Worm (Caenorhabditis elegans) whole organism, late embryonic: Measurements from ENCODE around the gene nape-2.

Experiments used
- C08G9.2 ChIP-seq: sonication (generic microtip); optimal IDR thresholded peaks from 2 replicates; lab custom pipeline; 2016; ENCODE audit warnings: mild to moderate bottlenecking, missing genetic modification characterization, moderate library complexity, missing compliant biosample characterization
- C38D4.7 ChIP-seq: fragments of 200-800 bp; sonication (Bioruptor generic); optimal IDR thresholded peaks from 2 replicates; lab custom pipeline; 2018; ENCODE audit warnings: mild to moderate bottlenecking, missing genetic modification characterization, moderate library complexity, missing compliant biosample characterization
- F13H6.1 ChIP-seq: sonication (generic microtip); optimal IDR thresholded peaks from 2 replicates; lab custom pipeline; 2016; ENCODE audit warnings: missing genetic modification characterization, missing compliant biosample characterization
- K02D7.2 ChIP-seq: sonication (generic microtip); optimal IDR thresholded peaks from 2 replicates; lab custom pipeline; 2017; ENCODE audit warnings: mild to moderate bottlenecking, missing genetic modification characterization, missing compliant biosample characterization
- T23F11.4 ChIP-seq: fragments of 200-800 bp; sonication (Bioruptor generic); optimal IDR thresholded peaks from 2 replicates; lab custom pipeline; 2018; ENCODE audit warnings: mild to moderate bottlenecking, missing genetic modification characterization, missing compliant biosample characterization
- Y22D7AL.16 ChIP-seq: sonication (generic microtip); optimal IDR thresholded peaks from 2 replicates; lab custom pipeline; 2016; ENCODE audit warnings: missing genetic modification characterization, missing compliant biosample characterization
- ahr-1 ChIP-seq: sonication (generic microtip); optimal IDR thresholded peaks from 2 replicates; lab custom pipeline; 2016; ENCODE audit warnings: missing genetic modification characterization, missing compliant biosample characterization
- ama-1 ChIP-seq: fragments of 150-350 bp; optimal IDR thresholded peaks from 2 replicates; lab custom pipeline; 2014
- ceh-18 ChIP-seq: sonication (generic microtip); optimal IDR thresholded peaks from 2 replicates; lab custom pipeline; 2016; ENCODE audit warnings: missing genetic modification characterization, missing compliant biosample characterization
- ceh-19 ChIP-seq: fragments of 200-800 bp; sonication (Bioruptor generic); optimal IDR thresholded peaks from 2 replicates; lab custom pipeline; 2018; ENCODE audit warnings: mild to moderate bottlenecking, missing genetic modification characterization, missing compliant biosample characterization
- ceh-2 ChIP-seq: sonication (generic microtip); optimal IDR thresholded peaks from 2 replicates; lab custom pipeline; 2016; ENCODE audit warnings: missing genotype, missing genetic modification characterization, missing compliant biosample characterization
- ceh-22 ChIP-seq: sonication (generic microtip); optimal IDR thresholded peaks from 2 replicates; lab custom pipeline; 2017; ENCODE audit warnings: missing biosample characterization, missing genetic modification characterization
- ceh-24 ChIP-seq: sonication (generic microtip); optimal IDR thresholded peaks from 2 replicates; lab custom pipeline; 2016; ENCODE audit warnings: mild to moderate bottlenecking, missing genetic modification characterization, missing compliant biosample characterization
- ceh-31 ChIP-seq: sonication (generic microtip); optimal IDR thresholded peaks from 2 replicates; lab custom pipeline; 2016; ENCODE audit warnings: missing genetic modification characterization, missing compliant biosample characterization
- ceh-34 ChIP-seq: sonication (generic microtip); optimal IDR thresholded peaks from 2 replicates; lab custom pipeline; 2016; ENCODE audit warnings: mild to moderate bottlenecking, missing genetic modification characterization, missing compliant biosample characterization
- ceh-48 ChIP-seq: sonication (generic microtip); optimal IDR thresholded peaks from 2 replicates; lab custom pipeline; 2016; ENCODE audit warnings: missing genetic modification characterization, inconsistent platforms, missing compliant biosample characterization
- ceh-6 ChIP-seq: fragments of 200-800 bp; sonication (Bioruptor generic); optimal IDR thresholded peaks from 2 replicates; lab custom pipeline; 2018; ENCODE audit warnings: mild to moderate bottlenecking, missing genetic modification characterization, missing compliant biosample characterization
- ceh-9 ChIP-seq: sonication (generic microtip); optimal IDR thresholded peaks from 2 replicates; lab custom pipeline; 2016; ENCODE audit warnings: mild to moderate bottlenecking, missing genetic modification characterization, inconsistent platforms, missing compliant biosample characterization
- dmd-4 ChIP-seq: sonication (generic microtip); optimal IDR thresholded peaks from 2 replicates; lab custom pipeline; 2016; ENCODE audit warnings: borderline replicate concordance, missing genetic modification characterization, missing compliant biosample characterization
- elt-2 ChIP-seq: sonication (generic microtip); optimal IDR thresholded peaks from 2 replicates; lab custom pipeline; 2016; ENCODE audit warnings: missing genetic modification reagents, missing genetic modification characterization, missing compliant biosample characterization
- elt-4 ChIP-seq: sonication (generic microtip); optimal IDR thresholded peaks from 2 replicates; lab custom pipeline; 2016; ENCODE audit warnings: missing genetic modification characterization, missing compliant biosample characterization
- ets-4 ChIP-seq: sonication (generic microtip); optimal IDR thresholded peaks from 2 replicates; lab custom pipeline; 2016; ENCODE audit warnings: missing genetic modification characterization, missing compliant biosample characterization
- fax-1 ChIP-seq: sonication (generic microtip); optimal IDR thresholded peaks from 2 replicates; lab custom pipeline; 2016; ENCODE audit warnings: missing genotype, missing genetic modification characterization, missing compliant biosample characterization
- fkh-10 ChIP-seq: fragments of 150-350 bp; optimal IDR thresholded peaks from 2 replicates; lab custom pipeline; 2014; ENCODE audit warnings: missing biosample characterization, missing genetic modification reagents, missing genetic modification characterization
- fkh-6 ChIP-seq: sonication (generic microtip); optimal IDR thresholded peaks from 2 replicates; lab custom pipeline; 2016; ENCODE audit warnings: missing genetic modification characterization, missing compliant biosample characterization
- gmeb-2 ChIP-seq: sonication (generic microtip); optimal IDR thresholded peaks from 2 replicates; lab custom pipeline; 2016; ENCODE audit warnings: missing genetic modification characterization, inconsistent platforms, missing compliant biosample characterization
- hlh-13 ChIP-seq: fragments of 200-800 bp; sonication (Bioruptor generic); optimal IDR thresholded peaks from 2 replicates; lab custom pipeline; 2018; ENCODE audit warnings: mild to moderate bottlenecking, missing genetic modification characterization, missing compliant biosample characterization
- hlh-30 ChIP-seq: sonication (generic microtip); optimal IDR thresholded peaks from 2 replicates; lab custom pipeline; 2017; ENCODE audit warnings: antibody characterized with exemption, missing genetic modification characterization, missing compliant biosample characterization; ENCODE audit not compliant: insufficient read depth
- hlh-8 ChIP-seq: sonication (generic microtip); optimal IDR thresholded peaks from 2 replicates; lab custom pipeline; 2016; ENCODE audit warnings: missing genotype, missing genetic modification characterization, missing compliant biosample characterization
- lim-6 ChIP-seq: sonication (generic microtip); optimal IDR thresholded peaks from 2 replicates; lab custom pipeline; 2016; ENCODE audit warnings: missing genetic modification characterization, missing compliant biosample characterization
- madf-2 ChIP-seq: sonication (generic microtip); optimal IDR thresholded peaks from 2 replicates; lab custom pipeline; 2017; ENCODE audit warnings: missing genetic modification characterization, missing compliant biosample characterization
- nfya-1 ChIP-seq: sonication (generic microtip); optimal IDR thresholded peaks from 2 replicates; lab custom pipeline; 2017; ENCODE audit warnings: missing genetic modification characterization, mild to moderate bottlenecking, missing compliant biosample characterization, antibody characterized with exemption, moderate library complexity
- nhr-232 ChIP-seq: sonication (generic microtip); optimal IDR thresholded peaks from 2 replicates; lab custom pipeline; 2016; ENCODE audit warnings: missing genetic modification characterization, missing compliant biosample characterization
- pag-3 ChIP-seq: sonication (generic microtip); optimal IDR thresholded peaks from 2 replicates; lab custom pipeline; 2016; ENCODE audit warnings: missing compliant biosample characterization, missing genetic modification characterization, borderline replicate concordance
- pax-1 ChIP-seq: fragments of 150-350 bp; optimal IDR thresholded peaks from 2 replicates; lab custom pipeline; 2014; ENCODE audit warnings: missing biosample characterization, missing genetic modification characterization
- pha-4 ChIP-seq: fragments of 150-350 bp; optimal IDR thresholded peaks from 2 replicates; lab custom pipeline; 2018; ENCODE audit warnings: missing biosample characterization, missing genetic modification reagents, missing genetic modification characterization
- pros-1 ChIP-seq: fragments of 150-350 bp; optimal IDR thresholded peaks from 2 replicates; lab custom pipeline; 2014; ENCODE audit warnings: missing biosample characterization, missing genetic modification reagents, missing genetic modification characterization
- ref-2 ChIP-seq: sonication (generic microtip); optimal IDR thresholded peaks from 2 replicates; lab custom pipeline; 2016; ENCODE audit warnings: missing genetic modification characterization, missing compliant biosample characterization
- rnt-1 ChIP-seq: sonication (generic microtip); optimal IDR thresholded peaks from 2 replicates; lab custom pipeline; 2016; ENCODE audit warnings: missing genetic modification characterization, missing compliant biosample characterization
- sdc-2 ChIP-seq: sonication (generic microtip); optimal IDR thresholded peaks from 2 replicates; lab custom pipeline; 2016; ENCODE audit warnings: missing genotype, missing genetic modification characterization, missing compliant biosample characterization
- syd-9 ChIP-seq: sonication (generic microtip); optimal IDR thresholded peaks from 2 replicates; lab custom pipeline; 2016; ENCODE audit warnings: mild to moderate bottlenecking, missing genetic modification characterization, moderate library complexity, missing compliant biosample characterization
- unc-42 ChIP-seq: sonication (generic microtip); optimal IDR thresholded peaks from 2 replicates; lab custom pipeline; 2016; ENCODE audit warnings: missing genotype, missing genetic modification characterization, missing compliant biosample characterization
- unc-55 ChIP-seq: sonication (generic microtip); optimal IDR thresholded peaks from 2 replicates; lab custom pipeline; 2017; ENCODE audit warnings: missing biosample characterization, missing genetic modification reagents, missing genetic modification characterization

nape-2 gene

ce11 chrIV:3722690-3723089, 16.0 kb downstream of the nape-2 start, which contains the start of gene Y37E11AM.4:
Gene Y37E11AM.4, minus strand, starts transcription at chrIV:3722790.
- TF ChIP-seq nfya-1 (tag; lab: Kevin White, UChicago) (no peak), nhr-232 (no peak), ref-2 (tag; lab: Kevin White, UChicago) (no peak), C08G9.2 (tag; lab: Kevin White, UChicago) (no peak), ceh-18 (no peak), ets-4 (no peak), ahr-1 (tag; lab: Kevin White, UChicago) (no peak), K02D7.2 (no peak), T23F11.4 (GFP tag; lab: Kevin White, UChicago) (no peak), rnt-1 (tag; lab: Kevin White, UChicago) (no peak)

- no peak for TF ChIP-seq F13H6.1
- peak; percentile 52 for TF ChIP-seq elt-2 (tag; lab: Kevin White, UChicago)
- TF ChIP-seq elt-4 (tag; lab: Kevin White, UChicago) = no peak
Measured at ce11 chrIV:3721973-3722372, 16.8 kb downstream of the nape-2 start.

ce11 chrIV:3720644-3721043, 18.1 kb downstream of the nape-2 start:
- TF ChIP-seq pag-3 (no peak), hlh-8 (no peak), ceh-9 (no peak), syd-9 (tag; lab: Kevin White, UChicago) (no peak), lim-6 (no peak), fkh-6 (tag; lab: Kevin White, UChicago) (no peak), pax-1 (tag; lab: Kevin White, UChicago) (no peak), ceh-31 (tag; lab: Kevin White, UChicago) (no peak), unc-55 (GFP tag; lab: Kevin White, UChicago) (no peak), ceh-18 (no peak), ceh-48 (tag; lab: Kevin White, UChicago) (no peak), fax-1 (tag; lab: Kevin White, UChicago) (no peak), gmeb-2 (tag; lab: Kevin White, UChicago) (no peak), ceh-6 (no peak), nfya-1 (tag; lab: Kevin White, UChicago) (no peak), F13H6.1 (no peak), ceh-2 (no peak)

ce11 chrIV:3719057-3719456, 19.7 kb downstream of the nape-2 start, which contains the start of gene Y37E11AM.3:
Gene Y37E11AM.3, minus strand, starts transcription at chrIV:3719157.
- no peak for TF ChIP-seq sdc-2 (tag; lab: Kevin White, UChicago)
- no peak for TF ChIP-seq ref-2 (tag; lab: Kevin White, UChicago)
- TF ChIP-seq ceh-22 = no peak

ce11 chrIV:3710737-3711136, 28.0 kb downstream of the nape-2 start:
- TF ChIP-seq fkh-6 (tag; lab: Kevin White, UChicago) (no peak), ceh-24 (no peak), ceh-6 (no peak), ceh-22 (no peak), madf-2 (tag; lab: Kevin White, UChicago) (no peak), ceh-48 (tag; lab: Kevin White, UChicago) (no peak)

- TF ChIP-seq dmd-4 (tag; lab: Kevin White, UChicago) (no peak), ama-1 (no peak), C38D4.7 (GFP tag; lab: Kevin White, UChicago) (no peak), ceh-9 (no peak), pag-3 (no peak), hlh-13 (no peak), ceh-19 (GFP tag; lab: Kevin White, UChicago) (no peak), fax-1 (tag; lab: Kevin White, UChicago) (no peak), gmeb-2 (tag; lab: Kevin White, UChicago) (no peak), ceh-34 (tag; lab: Kevin White, UChicago) (no peak), unc-55 (GFP tag; lab: Kevin White, UChicago) (no peak), pros-1 (tag; lab: Kevin White, UChicago) (no peak), ceh-22 (no peak), Y22D7AL.16 (no peak), pha-4 (tag; lab: Kevin White, UChicago) (no peak), fkh-10 (no peak), hlh-30 (tag; lab: Kevin White, UChicago) (no peak), unc-42 (tag; lab: Kevin White, UChicago) (no peak), ets-4 (no peak), hlh-8 (no peak)
Measured at ce11 chrIV:3709200-3709599, 29.5 kb downstream of the nape-2 start, which contains the start of gene Y37E11AL.1. Gene Y37E11AL.1, plus strand, starts transcription at chrIV:3709500.
